Worm (Caenorhabditis elegans): ENCODE data around the gene cyn-7.
A peak's percentile ranks its signal among the peaks of the same experiment; 100 is the strongest.

Gene cyn-7

DNA sequence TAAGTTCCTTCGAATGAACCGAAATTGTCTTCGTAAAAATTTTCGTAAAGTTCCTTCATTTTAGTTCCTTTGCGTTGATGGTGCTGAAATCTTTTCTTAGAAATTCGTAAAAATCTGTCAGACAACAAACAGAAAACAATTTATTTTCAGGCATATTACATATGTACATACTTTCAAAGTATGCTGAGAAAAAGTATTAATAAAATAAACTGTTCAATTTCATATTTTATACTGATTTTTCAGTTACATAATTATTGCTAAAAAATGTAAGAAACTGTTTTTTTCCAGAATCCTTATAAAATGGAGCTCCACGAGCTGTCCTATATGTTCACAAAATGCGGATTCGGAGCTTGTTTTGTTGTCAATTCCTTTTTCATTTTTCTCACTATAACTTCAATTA lies 28.5 kb downstream of the cyn-7 start, which contains the start of gene str-45:
str-45 (plus strand) TSS at position 301 of the 400 bp plus-strand sequence.
- no peak for TF ChIP-seq mbf-1 (tag; optimal IDR thresholded peaks at IDR 0.05)
- TF ChIP-seq nhr-25 (tag; optimal IDR thresholded peaks at IDR 0.05), result no peak
- no peak for TF ChIP-seq R02D3.7 (tag; optimal IDR thresholded peaks at IDR 0.05)
- no peak for TF ChIP-seq elt-1 (tag; optimal IDR thresholded peaks at IDR 0.05)
- no peak for TF ChIP-seq aly-2 (tag; optimal IDR thresholded peaks at IDR 0.05)
- no peak for TF ChIP-seq fos-1 (tag; optimal IDR thresholded peaks at IDR 0.05)
- no peak for TF ChIP-seq unc-55 (GFP tag; optimal IDR thresholded peaks at IDR 0.05)
- TF ChIP-seq ztf-4 (tag; optimal IDR thresholded peaks at IDR 0.05), result no peak
- no peak for TF ChIP-seq nhr-237 (tag; optimal IDR thresholded peaks at IDR 0.05)
- no peak for TF ChIP-seq sma-3 (GFP tag; optimal IDR thresholded peaks at IDR 0.05)
- TF ChIP-seq nhr-12 (tag; optimal IDR thresholded peaks at IDR 0.05), result no peak
- TF ChIP-seq nhr-77 (tag; optimal IDR thresholded peaks at IDR 0.05), result no peak
- TF ChIP-seq lin-11 (tag; optimal IDR thresholded peaks at IDR 0.05), result no peak
- no peak for TF ChIP-seq ceh-82 (tag; optimal IDR thresholded peaks at IDR 0.05)
- no peak for TF ChIP-seq sma-9 (GFP tag; optimal IDR thresholded peaks at IDR 0.05)
- no peak for TF ChIP-seq sma-9 (tag; optimal IDR thresholded peaks at IDR 0.05)

DNA sequence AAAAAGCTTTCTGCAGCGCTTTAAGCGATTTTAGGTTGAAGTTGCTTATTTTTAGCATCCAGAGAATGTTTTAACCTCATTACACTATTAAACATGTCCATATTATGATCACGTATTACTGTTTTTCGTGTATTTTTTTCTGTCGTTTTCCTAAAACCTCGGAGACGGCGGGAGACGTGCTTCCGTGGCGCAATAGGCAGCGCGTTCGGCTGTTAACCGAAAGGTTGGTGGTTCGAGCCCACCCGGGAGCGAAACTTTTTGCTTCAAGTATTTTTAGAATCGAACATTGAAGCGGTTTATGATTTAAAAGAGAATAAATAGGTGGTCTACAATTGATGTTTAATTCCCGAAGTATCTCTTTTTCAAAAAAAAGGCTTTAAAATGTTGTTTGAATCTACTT lies 30.7 kb downstream of the cyn-7 start:
- TF ChIP-seq sma-9 (GFP tag; optimal IDR thresholded peaks at IDR 0.05), result no peak
- TF ChIP-seq sma-9 (tag; optimal IDR thresholded peaks at IDR 0.05), result no peak
- peak; percentile 8 for TF ChIP-seq fos-1 (tag; optimal IDR thresholded peaks at IDR 0.05)
- TF ChIP-seq sma-3 (GFP tag; optimal IDR thresholded peaks at IDR 0.05), result peak; percentile 22

- no peak for TF ChIP-seq blmp-1 (tag; optimal IDR thresholded peaks at IDR 0.05; ENCODE audit: insufficient read depth)
These were observed 33.9 kb downstream of the cyn-7 start, which contains the start of gene srh-55 for ce11 chrV:15153277-15153676. Gene srh-55, plus strand, starts transcription at chrV:15153577.

DNA sequence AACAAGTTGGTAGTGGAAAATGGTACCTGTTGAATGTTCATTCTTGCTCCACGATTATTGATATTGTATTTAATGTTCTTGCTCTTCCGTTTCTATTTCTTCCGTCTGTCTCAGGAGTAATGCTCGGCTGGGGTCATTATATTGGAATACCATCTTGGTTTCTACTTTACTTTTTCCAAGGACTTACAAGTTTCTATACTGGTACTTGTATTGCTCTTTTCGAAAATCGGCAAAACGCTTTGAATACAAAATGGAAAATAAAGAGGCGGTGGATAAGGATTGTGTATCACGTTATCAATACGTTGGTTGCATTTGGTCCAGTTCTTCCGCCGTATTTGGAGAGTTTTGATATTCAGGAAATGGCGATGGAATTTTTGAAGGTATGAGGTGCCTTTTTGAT lies 35.2 kb downstream of the cyn-7 start:
- no peak for TF ChIP-seq ztf-4 (tag; optimal IDR thresholded peaks at IDR 0.05)
- TF ChIP-seq ceh-82 (tag; optimal IDR thresholded peaks at IDR 0.05), result no peak
- TF ChIP-seq nhr-237 (tag; optimal IDR thresholded peaks at IDR 0.05), result no peak
- TF ChIP-seq lin-13 (GFP tag; optimal IDR thresholded peaks at IDR 0.05), result no peak
- TF ChIP-seq ceh-16 (tag; optimal IDR thresholded peaks at IDR 0.05), result no peak
- TF ChIP-seq egl-27 (tag; optimal IDR thresholded peaks at IDR 0.05), result no peak
- TF ChIP-seq nhr-21 (tag; optimal IDR thresholded peaks at IDR 0.05), result no peak
- TF ChIP-seq nhr-23 (tag; optimal IDR thresholded peaks at IDR 0.05), result no peak
- TF ChIP-seq ama-1 (optimal IDR thresholded peaks at IDR 0.05), result no peak
- TF ChIP-seq nhr-6 (tag; optimal IDR thresholded peaks at IDR 0.05), result no peak

DNA sequence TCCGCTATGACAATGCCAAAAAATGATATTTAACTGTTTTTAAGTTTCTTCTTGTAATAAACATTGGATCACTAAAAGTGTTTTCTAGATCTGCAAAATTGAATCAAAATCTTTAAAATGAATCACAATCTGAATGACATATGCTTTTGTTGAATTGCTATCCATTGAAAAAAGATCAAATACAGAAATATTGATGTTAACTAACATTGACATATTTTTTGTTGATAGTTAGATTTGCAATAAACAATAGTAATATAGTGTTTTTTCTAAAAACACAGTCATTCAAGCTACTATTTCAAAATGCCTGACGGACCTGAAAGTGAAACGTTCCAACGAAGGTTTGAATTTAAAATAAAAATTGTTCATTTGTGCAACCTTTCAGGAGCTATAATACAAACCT lies 36.5 kb downstream of the cyn-7 start, which contains the start of gene T09F5.2:
T09F5.2 (plus strand) TSS at position 301 of the 400 bp plus-strand sequence.
- TF ChIP-seq F13H6.1 (tag; optimal IDR thresholded peaks at IDR 0.05) (no peak), dmd-4 (tag; optimal IDR thresholded peaks at IDR 0.05) (no peak), nhr-12 (tag; optimal IDR thresholded peaks at IDR 0.05) (no peak), unc-55 (GFP tag; optimal IDR thresholded peaks at IDR 0.05) (no peak), peb-1 (tag; optimal IDR thresholded peaks at IDR 0.05) (no peak), C34F6.9 (tag; optimal IDR thresholded peaks at IDR 0.05) (no peak), lin-11 (tag; optimal IDR thresholded peaks at IDR 0.05) (no peak), elt-1 (tag; optimal IDR thresholded peaks at IDR 0.05) (no peak), alr-1 (tag; optimal IDR thresholded peaks at IDR 0.05) (no peak), nhr-11 (tag; optimal IDR thresholded peaks at IDR 0.05) (no peak), ztf-11 (tag; optimal IDR thresholded peaks at IDR 0.05) (no peak), unc-62 (GFP tag; optimal IDR thresholded peaks at IDR 0.05) (no peak), elt-3 (tag; optimal IDR thresholded peaks at IDR 0.05) (no peak), mdl-1 (tag; optimal IDR thresholded peaks at IDR 0.05) (no peak), ZK546.5 (tag; optimal IDR thresholded peaks at IDR 0.05) (no peak), nhr-10 (tag; optimal IDR thresholded peaks at IDR 0.05) (no peak), ceh-82 (tag; optimal IDR thresholded peaks at IDR 0.05) (no peak), Y55F3AM.14 (GFP tag; optimal IDR thresholded peaks at IDR 0.05) (no peak)
